Worm (Caenorhabditis elegans) whole organism, young adult: ENCODE measurements around the gene psme-3.

Experiments used
- B0019.2 ChIP-seq: fragments of 200-800 bp; sonication (Bioruptor generic); conservative IDR thresholded peaks from 2 replicates; pipeline ENCODE4 v1.3.6; 2022; ENCODE audit warnings: missing genetic modification reagents, missing genetic modification characterization, missing compliant biosample characterization
- B0336.3 ChIP-seq: fragments of 200-800 bp; sonication (Bioruptor generic); IDR thresholded peaks from 2 replicates; pipeline ENCODE4 v1.3.6; 2022; ENCODE audit warnings: missing genetic modification characterization, missing compliant biosample characterization
- D2030.7 ChIP-seq: fragments of 200-800 bp; sonication (Bioruptor generic); IDR thresholded peaks from 2 replicates; pipeline ENCODE4 v1.3.6; 2022; ENCODE audit warnings: missing genetic modification reagents, missing genetic modification characterization, missing compliant biosample characterization
- F37B4.10 ChIP-seq: fragments of 200-800 bp; sonication (Bioruptor generic); IDR thresholded peaks from 2 replicates; pipeline ENCODE4 v1.3.6; 2022; ENCODE audit warnings: missing genetic modification characterization, missing compliant biosample characterization
- F55B11.4 ChIP-seq: sonication (generic microtip); optimal IDR thresholded peaks from 2 replicates; lab custom pipeline; 2016; ENCODE audit warnings: missing compliant biosample characterization, missing genetic modification characterization, borderline replicate concordance; ENCODE audit not compliant: insufficient read depth
- T07F8.4 ChIP-seq: sonication (generic microtip); optimal IDR thresholded peaks from 2 replicates; lab custom pipeline; 2016; ENCODE audit warnings: mild to moderate bottlenecking, missing genetic modification characterization, moderate library complexity, missing compliant biosample characterization
- T26A5.8 ChIP-seq: sonication (generic microtip); optimal IDR thresholded peaks from 2 replicates; lab custom pipeline; 2016; ENCODE audit warnings: missing genetic modification characterization, missing compliant biosample characterization
- Y53F4B.3 ChIP-seq: fragments of 200-800 bp; sonication (Bioruptor generic); IDR thresholded peaks from 2 replicates; pipeline ENCODE4 v1.3.6; 2022; ENCODE audit warnings: missing genetic modification reagents, missing genetic modification characterization, missing compliant biosample characterization
- Y56A3A.18 ChIP-seq: fragments of 200-800 bp; sonication (Bioruptor generic); IDR thresholded peaks from 2 replicates; pipeline ENCODE4 v1.3.6; 2022; ENCODE audit warnings: missing genetic modification reagents, missing genetic modification characterization, missing compliant biosample characterization
- Y67H2A.10 ChIP-seq: fragments of 200-800 bp; sonication (Bioruptor generic); conservative IDR thresholded peaks from 2 replicates; pipeline ENCODE4 v1.3.6; 2022; ENCODE audit warnings: missing genetic modification reagents, missing genetic modification characterization, missing compliant biosample characterization
- Y95B8A.8 ChIP-seq: fragments of 200-800 bp; sonication (Bioruptor generic); IDR thresholded peaks from 2 replicates; pipeline ENCODE4 v1.3.6; 2022; ENCODE audit warnings: missing genetic modification reagents, missing genetic modification characterization, missing compliant biosample characterization
- ama-1 ChIP-seq, 3 experiments: fragments of 150-350 bp in 1 of 3; sonication (generic microtip) in 2 of 3; optimal IDR thresholded peaks; 2 replicates each; lab custom pipeline; 2014 to 2018; ENCODE audit warnings: missing biosample characterization in 2 of 3, missing genetic modification characterization in 2 of 3, missing genetic modification reagents in 2 of 3
- aptf-2 ChIP-seq: fragments of 200-800 bp; sonication (Bioruptor generic); conservative IDR thresholded peaks from 2 replicates; pipeline ENCODE4 v1.3.6; 2022; ENCODE audit warnings: missing genetic modification reagents, missing genetic modification characterization, missing compliant biosample characterization
- athp-1 ChIP-seq: sonication (generic microtip); optimal IDR thresholded peaks from 2 replicates; lab custom pipeline; 2017; ENCODE audit warnings: mild to moderate bottlenecking, missing genetic modification characterization, missing compliant biosample characterization
- attf-5 ChIP-seq: fragments of 200-800 bp; sonication (Bioruptor generic); optimal IDR thresholded peaks from 2 replicates; lab custom pipeline; 2018; ENCODE audit warnings: mild to moderate bottlenecking, missing genetic modification characterization, missing compliant biosample characterization
- bed-2 ChIP-seq: fragments of 200-800 bp; sonication (Bioruptor generic); IDR thresholded peaks from 2 replicates; pipeline ENCODE4 v1.3.6; 2022; ENCODE audit warnings: missing genetic modification reagents, missing genetic modification characterization, missing compliant biosample characterization
- cebp-1 ChIP-seq, 2 experiments: fragments of 200-800 bp in 1 of 2; sonication (Bioruptor generic) in 1 of 2; sonication (generic microtip) in 1 of 2; IDR thresholded peaks in 1 of 2; optimal IDR thresholded peaks in 1 of 2; 2 replicates each; pipeline versions ENCODE4 v1.3.6 to Lab custom; 2017 to 2022; ENCODE audit warnings: missing compliant biosample characterization in 2 of 2, missing genetic modification characterization in 2 of 2, mild to moderate bottlenecking in 1 of 2, missing genetic modification reagents in 1 of 2, moderate library complexity in 1 of 2
- cebp-2 ChIP-seq: fragments of 200-800 bp; sonication (Bioruptor generic); IDR thresholded peaks from 2 replicates; pipeline ENCODE4 v1.3.6; 2022; ENCODE audit warnings: missing genetic modification characterization, missing compliant biosample characterization
- ceh-100 ChIP-seq: fragments of 200-800 bp; sonication (Bioruptor generic); IDR thresholded peaks from 2 replicates; pipeline ENCODE4 v1.3.6; 2022; ENCODE audit warnings: missing genetic modification reagents, missing genetic modification characterization, missing compliant biosample characterization
- ceh-40 ChIP-seq: fragments of 200-800 bp; sonication (Bioruptor generic); IDR thresholded peaks from 2 replicates; pipeline ENCODE4 v1.3.6; 2022; ENCODE audit warnings: missing genetic modification characterization, missing compliant biosample characterization
- egl-44 ChIP-seq: fragments of 200-800 bp; sonication (Bioruptor generic); IDR thresholded peaks from 2 replicates; pipeline ENCODE4 v1.3.6; 2022; ENCODE audit warnings: missing genetic modification reagents, missing genetic modification characterization, missing compliant biosample characterization
- gei-17 ChIP-seq: fragments of 200-800 bp; sonication (Bioruptor generic); optimal IDR thresholded peaks from 2 replicates; lab custom pipeline; 2018; ENCODE audit warnings: mild to moderate bottlenecking, missing genetic modification characterization, missing compliant biosample characterization
- hmg-1.2 ChIP-seq: fragments of 200-800 bp; sonication (Bioruptor generic); IDR thresholded peaks from 2 replicates; pipeline ENCODE4 v1.3.6; 2022; ENCODE audit warnings: missing genetic modification reagents, missing genetic modification characterization, missing compliant biosample characterization
- hsf-1 ChIP-seq: fragments of 200-800 bp; sonication (Bioruptor generic); IDR thresholded peaks from 2 replicates; pipeline ENCODE4 v1.3.6; 2022; ENCODE audit warnings: missing genetic modification reagents, missing genetic modification characterization, missing compliant biosample characterization
- let-526 ChIP-seq: fragments of 200-800 bp; sonication (Bioruptor generic); IDR thresholded peaks from 2 replicates; pipeline ENCODE4 v1.3.6; 2022; ENCODE audit warnings: missing genetic modification reagents, missing genetic modification characterization, missing compliant biosample characterization
- let-607 ChIP-seq, 2 experiments: fragments of 200-800 bp in 1 of 2; sonication (Bioruptor generic) in 1 of 2; sonication (generic microtip) in 1 of 2; optimal IDR thresholded peaks; 2 replicates each; lab custom pipeline; 2016 to 2018; ENCODE audit warnings: mild to moderate bottlenecking in 2 of 2, missing compliant biosample characterization in 2 of 2, missing genetic modification characterization in 2 of 2, moderate library complexity in 2 of 2, missing genotype in 1 of 2
- lin-26 ChIP-seq: fragments of 200-800 bp; sonication (Bioruptor generic); IDR thresholded peaks from 2 replicates; pipeline ENCODE4 v1.3.6; 2022; ENCODE audit warnings: missing genetic modification reagents, missing genetic modification characterization, missing compliant biosample characterization
- lin-35 ChIP-seq, 3 experiments: fragments of 150-350 bp in 2 of 3; sonication (generic microtip) in 1 of 3; optimal IDR thresholded peaks; 2 replicates each; lab custom pipeline; 2014 to 2018; ENCODE audit warnings: missing biosample characterization in 3 of 3, missing genetic modification characterization in 3 of 3, missing genetic modification reagents in 3 of 3
- lin-54 ChIP-seq: fragments of 200-800 bp; sonication (Bioruptor generic); optimal IDR thresholded peaks from 2 replicates; lab custom pipeline; 2018; ENCODE audit warnings: mild to moderate bottlenecking, missing genetic modification characterization, missing compliant biosample characterization
- madf-10 ChIP-seq: sonication (generic microtip); optimal IDR thresholded peaks from 2 replicates; lab custom pipeline; 2016; ENCODE audit warnings: mild to moderate bottlenecking, missing genetic modification characterization, missing compliant biosample characterization
- mcd-1 ChIP-seq: fragments of 200-800 bp; sonication (Bioruptor generic); IDR thresholded peaks from 2 replicates; pipeline ENCODE4 v1.3.6; 2022; ENCODE audit warnings: missing genetic modification reagents, missing genetic modification characterization, missing compliant biosample characterization
- nfya-2 ChIP-seq: fragments of 200-800 bp; sonication (Bioruptor generic); IDR thresholded peaks from 2 replicates; pipeline ENCODE4 v1.3.6; 2022; ENCODE audit warnings: missing genetic modification reagents, missing genetic modification characterization, missing compliant biosample characterization
- nfyb-1 ChIP-seq: fragments of 200-800 bp; sonication (Bioruptor generic); IDR thresholded peaks from 2 replicates; pipeline ENCODE4 v1.3.6; 2022; ENCODE audit warnings: missing genetic modification reagents, missing genetic modification characterization, missing compliant biosample characterization
- nhr-90 ChIP-seq: sonication (generic microtip); optimal IDR thresholded peaks from 2 replicates; lab custom pipeline; 2016; ENCODE audit warnings: missing genotype, mild to moderate bottlenecking, missing genetic modification characterization, missing compliant biosample characterization
- pha-4 ChIP-seq: fragments of 150-350 bp; sonication (generic microtip); optimal IDR thresholded peaks from 2 replicates; lab custom pipeline; 2014; ENCODE audit warnings: missing biosample characterization, missing genetic modification reagents, missing genetic modification characterization
- rec-8 ChIP-seq, 2 experiments: sonication (generic microtip); optimal IDR thresholded peaks; 2 replicates each; lab custom pipeline; 2016; ENCODE audit warnings: mild to moderate bottlenecking in 2 of 2, missing genetic modification characterization in 2 of 2, missing genetic modification reagents in 2 of 2, missing genotype in 2 of 2, missing biosample characterization in 1 of 2, missing compliant biosample characterization in 1 of 2, moderate library complexity in 1 of 2
- repo-1 ChIP-seq: sonication (generic microtip); optimal IDR thresholded peaks from 2 replicates; lab custom pipeline; 2017; ENCODE audit warnings: mild to moderate bottlenecking, missing genetic modification characterization, missing compliant biosample characterization
- rpc-1 ChIP-seq, 2 experiments: fragments of 150-350 bp in 1 of 2; sonication (generic microtip) in 1 of 2; optimal IDR thresholded peaks; 2 replicates each; lab custom pipeline; 2014 to 2018; ENCODE audit warnings: missing biosample characterization in 1 of 2, missing genetic modification characterization in 1 of 2, missing genetic modification reagents in 1 of 2, missing genotype in 1 of 2
- snpc-1.3 ChIP-seq: sonication (generic microtip); optimal IDR thresholded peaks from 2 replicates; lab custom pipeline; 2017; ENCODE audit warnings: missing genetic modification characterization, mild to moderate bottlenecking, missing compliant biosample characterization, antibody characterized with exemption, moderate library complexity, missing genotype, missing genetic modification reagents; ENCODE audit not compliant: insufficient read depth
- unc-62 ChIP-seq: fragments of 150-350 bp; optimal IDR thresholded peaks from 2 replicates; lab custom pipeline; 2014; ENCODE audit warnings: missing biosample characterization, missing genetic modification reagents, missing genetic modification characterization
- zfh-2 ChIP-seq: fragments of 200-800 bp; sonication (Bioruptor generic); conservative IDR thresholded peaks from 2 replicates; pipeline ENCODE4 v1.3.6; 2022; ENCODE audit warnings: missing genetic modification reagents, missing genetic modification characterization, missing compliant biosample characterization
- ztf-22 ChIP-seq: fragments of 200-800 bp; sonication (Bioruptor generic); optimal IDR thresholded peaks from 2 replicates; lab custom pipeline; 2018; ENCODE audit warnings: mild to moderate bottlenecking, missing genetic modification characterization, moderate library complexity, missing compliant biosample characterization
- ztf-28 ChIP-seq: fragments of 200-800 bp; sonication (Bioruptor generic); IDR thresholded peaks from 2 replicates; pipeline ENCODE4 v1.3.6; 2022; ENCODE audit warnings: missing genetic modification reagents, missing genetic modification characterization, missing compliant biosample characterization

Gene psme-3

DNA sequence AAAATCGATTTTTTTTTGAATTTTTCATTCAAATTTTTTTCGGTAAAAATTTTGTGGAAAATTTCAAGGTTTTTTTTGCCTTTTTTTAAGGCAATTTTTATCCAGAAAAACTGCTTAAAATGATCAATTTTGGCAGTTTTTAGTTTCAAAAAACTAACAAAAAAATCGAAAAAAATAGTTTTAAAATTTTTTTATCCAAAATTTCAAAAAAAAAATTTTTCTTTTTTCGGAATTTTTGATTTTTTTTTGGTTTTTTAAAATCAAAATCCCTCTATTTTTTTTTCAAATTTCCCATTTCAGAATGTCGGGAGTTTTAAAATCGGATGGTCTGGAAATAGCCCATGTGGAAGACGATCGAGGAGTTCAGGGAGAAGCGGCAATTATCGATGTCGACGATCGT, 6.0 kb downstream of the psme-3 start, which contains the start of gene Y66D12A.8:
Gene Y66D12A.8, plus strand, starts transcription at position 301 of the 400 bp plus-strand sequence.
- TF ChIP-seq nhr-90 = no peak
- TF ChIP-seq Y56A3A.18 (GFP tag; lab: Robert Waterston, UW) = no peak
- no peak for TF ChIP-seq Y95B8A.8 (GFP tag; lab: Robert Waterston, UW)
- no peak for TF ChIP-seq cebp-1 (GFP tag; IDR thresholded peaks at IDR 0.05; lab: Robert Waterston, UW)
- TF ChIP-seq cebp-1 (tag; optimal IDR thresholded peaks at IDR 0.05; lab: Kevin White, UChicago) = no peak
- TF ChIP-seq unc-62 (GFP tag; lab: Kevin White, UChicago) = no peak
- TF ChIP-seq F37B4.10 = no peak
- TF ChIP-seq repo-1 = no peak
- no peak for TF ChIP-seq Y67H2A.10 (GFP tag; lab: Robert Waterston, UW)
- TF ChIP-seq ztf-28 (GFP tag; lab: Robert Waterston, UW) = no peak
- TF ChIP-seq let-607 (tag; optimal IDR thresholded peaks at IDR 0.05; lab: Kevin White, UChicago) = no peak
- no peak for TF ChIP-seq ceh-100 (GFP tag; lab: Robert Waterston, UW)
- TF ChIP-seq ama-1 (optimal IDR thresholded peaks at IDR 0.05; lab: Kevin White, UChicago) = no peak
- TF ChIP-seq ama-1 (GFP tag; optimal IDR thresholded peaks at IDR 0.05; lab: Kevin White, UChicago) = no peak
- no peak for TF ChIP-seq lin-54 (GFP tag; lab: Kevin White, UChicago)
- no peak for TF ChIP-seq let-526
- no peak for TF ChIP-seq ztf-22 (GFP tag; lab: Kevin White, UChicago)
- no peak for TF ChIP-seq F55B11.4
- no peak for TF ChIP-seq lin-35 (GFP tag; optimal IDR thresholded peaks at IDR 0.05; lab: Kevin White, UChicago)
- TF ChIP-seq nfyb-1 = no peak
- TF ChIP-seq D2030.7 (GFP tag; lab: Robert Waterston, UW) = no peak
- TF ChIP-seq, all 124 proteins: peak for 0

ce11 chrIII:11579380-11579779, 11.4 kb downstream of the psme-3 start:
- 0 out of 2 replicates have a peak, but pooled peaks have one; percentile 18 for TF ChIP-seq nfyb-1
- TF ChIP-seq B0336.3 = peak; percentile 22; the same call in 1 of the 2 replicates
- TF ChIP-seq zfh-2 = peak; percentile 80
- TF ChIP-seq cebp-2 (GFP tag; lab: Robert Waterston, UW) = no peak
- TF ChIP-seq hsf-1 (GFP tag; lab: Robert Waterston, UW) = peak; percentile 45; the same call in 1 of the 2 replicates

DNA sequence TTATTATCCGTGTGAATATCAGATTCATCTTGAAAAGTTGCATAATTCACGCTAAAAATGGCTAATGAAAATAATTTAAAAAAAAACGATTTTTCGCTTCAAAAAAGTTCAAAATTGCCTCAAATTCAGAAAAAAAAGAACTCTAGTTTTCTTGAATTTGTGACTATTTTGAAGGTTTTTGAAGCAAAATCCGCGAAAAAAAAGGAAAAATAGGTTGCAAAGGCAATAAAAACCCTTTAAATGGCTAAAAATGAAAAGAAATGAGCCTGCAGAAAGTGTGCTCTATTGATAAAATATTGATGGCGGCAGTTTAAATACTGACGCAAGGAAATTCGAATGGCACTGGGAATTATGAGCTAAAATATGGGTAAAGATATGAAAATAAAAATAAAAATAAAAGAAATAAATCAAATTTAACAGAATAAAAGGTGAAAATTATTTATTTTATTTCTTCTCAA, 12.5 kb downstream of the psme-3 start, which contains the start of gene Y66D12A.7:
Gene Y66D12A.7, minus strand, starts transcription at position 51 of the 458 bp plus-strand sequence.
- TF ChIP-seq nfya-2 = no peak
- TF ChIP-seq B0336.3 = 0 out of 2 replicates have a peak, but pooled peaks have one; percentile 13
- no peak for TF ChIP-seq Y53F4B.3 (GFP tag; lab: Robert Waterston, UW)
- TF ChIP-seq aptf-2 (GFP tag; lab: Robert Waterston, UW) = no peak
- TF ChIP-seq lin-26 (GFP tag; lab: Robert Waterston, UW) = no peak
- no peak for TF ChIP-seq rpc-1 (optimal IDR thresholded peaks at IDR 0.05; lab: Kevin White, UChicago)
- TF ChIP-seq rpc-1 (tag; optimal IDR thresholded peaks at IDR 0.05; lab: Kevin White, UChicago) = no peak
- TF ChIP-seq T26A5.8 = no peak
- no peak for TF ChIP-seq madf-10 (tag; lab: Kevin White, UChicago)
- TF ChIP-seq lin-54 (GFP tag; lab: Kevin White, UChicago) = peak; percentile 79
- TF ChIP-seq cebp-2 (GFP tag; lab: Robert Waterston, UW) = no peak
- no peak for TF ChIP-seq gei-17 (GFP tag; lab: Kevin White, UChicago)
- TF ChIP-seq egl-44 = no peak
- no peak for TF ChIP-seq bed-2
- TF ChIP-seq athp-1 (tag; lab: Kevin White, UChicago) = peak; percentile 62
- TF ChIP-seq lin-35 (GFP tag; optimal IDR thresholded peaks at IDR 0.05; lab: Kevin White, UChicago) = peak in 1 of 3 experiments; percentile 17
- TF ChIP-seq mcd-1 (GFP tag; lab: Robert Waterston, UW) = peak; percentile 73
- TF ChIP-seq T07F8.4 (tag; lab: Kevin White, UChicago) = no peak
- TF ChIP-seq pha-4 (tag; lab: Kevin White, UChicago) = no peak
- TF ChIP-seq Y67H2A.10 (GFP tag; lab: Robert Waterston, UW) = no peak
- no peak for TF ChIP-seq B0019.2 (GFP tag; lab: Robert Waterston, UW)
- TF ChIP-seq hmg-1.2 = no peak
- TF ChIP-seq attf-5 = no peak
- no peak for TF ChIP-seq snpc-1.3
- TF ChIP-seq D2030.7 (GFP tag; lab: Robert Waterston, UW) = 0 out of 2 replicates have a peak, but pooled peaks have one; percentile 17
- TF ChIP-seq ceh-40 = no peak
- TF ChIP-seq let-526 = no peak
- no peak for TF ChIP-seq rec-8 (tag; optimal IDR thresholded peaks at IDR 0.05; lab: Kevin White, UChicago)
